Worm (Caenorhabditis elegans): ENCODE data around the gene bath-20.
"Not testable (repeated sequence)": the region's sequence is repeated elsewhere in the genome, so short reads cannot be mapped to it uniquely, and the experiment has no call there.

- not testable (repeated sequence) for TF ChIP-seq tbx-8 (GFP tag; optimal IDR thresholded peaks at IDR 0.05); unc-62 (GFP tag; optimal IDR thresholded peaks at IDR 0.05); nhr-76 (tag; optimal IDR thresholded peaks at IDR 0.05)
These were observed 25.2 kb upstream of the bath-20 start, which contains the start of gene F07E5.12 for ce11 chrII:2067451-2068021.

Data from whole organism, mixed stage, embryonic.